Fruit fly (Drosophila melanogaster): ENCODE results near the gene MSAmiP.

Gene MSAmiP

DNA sequence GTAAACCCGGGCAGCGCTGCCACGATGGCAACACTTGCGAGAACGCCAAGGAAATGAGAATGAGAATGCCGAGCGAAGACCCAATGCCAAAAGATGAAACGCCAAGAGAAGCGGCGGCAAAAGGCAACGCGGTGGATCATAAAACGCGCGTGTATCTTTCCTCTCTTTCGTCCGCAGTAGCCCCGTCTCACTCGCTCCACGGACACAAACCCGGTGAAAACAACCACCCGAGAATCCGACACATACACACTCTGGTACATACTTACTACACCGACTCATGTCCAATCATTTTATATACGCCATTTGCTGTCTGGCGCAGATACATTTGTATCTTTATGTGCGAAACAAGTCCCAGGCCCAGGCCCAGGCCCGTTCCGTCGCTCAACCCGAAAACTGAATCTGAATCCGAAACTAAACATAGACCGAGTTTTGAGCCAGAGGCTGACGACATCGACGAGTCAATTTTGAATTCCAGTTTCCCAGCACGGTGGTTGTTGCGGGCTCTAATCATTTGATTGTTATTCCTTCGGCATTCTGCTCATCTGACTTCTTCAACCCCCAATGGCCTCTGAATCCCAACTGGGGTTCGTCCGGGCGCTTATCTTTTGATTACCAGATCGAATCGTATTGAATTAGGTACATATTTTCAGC, 27.6 kb upstream of the MSAmiP start:
- TF ChIP-seq CG9948 (tag; optimal IDR thresholded peaks at IDR 0.05) (no peak), CG14655 (GFP tag; optimal IDR thresholded peaks at IDR 0.05) (no peak), CG8301 (tag; optimal IDR thresholded peaks at IDR 0.05) (no peak), Pif1A (GFP tag; optimal IDR thresholded peaks at IDR 0.05) (no peak), CG17806 (tag; optimal IDR thresholded peaks at IDR 0.05) (no peak), rn (GFP tag; IDR thresholded peaks at IDR 0.05) (no peak), CG10348 (GFP tag; IDR thresholded peaks at IDR 0.05) (no peak), CG15710 (tag; optimal IDR thresholded peaks at IDR 0.05) (no peak), CG8159 (tag; optimal IDR thresholded peaks at IDR 0.05) (no peak), D1 (tag; optimal IDR thresholded peaks at IDR 0.05) (no peak), fd96Ca (GFP tag; IDR thresholded peaks at IDR 0.05) (no peak), Pif1B (GFP tag; optimal IDR thresholded peaks at IDR 0.05) (no peak), CG32121 (GFP tag; IDR thresholded peaks at IDR 0.05) (no peak)

DNA sequence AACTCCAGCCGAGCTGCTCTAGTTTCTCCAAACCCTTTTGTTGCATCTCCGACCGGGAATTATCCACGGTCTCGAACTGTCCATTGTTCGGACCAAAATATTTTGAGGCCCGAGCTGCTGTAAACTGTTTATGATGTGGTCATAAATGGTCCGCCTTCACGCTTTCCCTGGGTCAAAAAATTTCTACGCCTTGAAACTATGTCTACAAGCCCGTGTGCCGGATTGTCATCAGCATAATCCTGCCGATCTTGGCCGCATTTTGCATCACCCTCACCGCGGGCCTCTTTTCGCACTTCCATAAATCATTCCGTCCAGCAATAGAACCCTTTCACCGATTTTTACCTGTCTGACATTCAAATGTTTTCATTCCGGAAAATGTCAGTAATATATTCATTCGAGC, 25.3 kb upstream of the MSAmiP start:
- TF ChIP-seq Ets98B (GFP tag; IDR thresholded peaks at IDR 0.05) (no peak), CG32121 (GFP tag; IDR thresholded peaks at IDR 0.05) (no peak), gl (tag; optimal IDR thresholded peaks at IDR 0.05) (no peak), Pif1B (GFP tag; optimal IDR thresholded peaks at IDR 0.05) (no peak), CG9948 (tag; optimal IDR thresholded peaks at IDR 0.05) (no peak), CG13204 (GFP tag; optimal IDR thresholded peaks at IDR 0.05) (no peak), CG12605 (GFP tag; IDR thresholded peaks at IDR 0.05) (no peak), fd96Ca (GFP tag; IDR thresholded peaks at IDR 0.05) (no peak), CG34367 (tag; optimal IDR thresholded peaks at IDR 0.05) (no peak), Snoo (tag; optimal IDR thresholded peaks at IDR 0.05) (no peak), CG8301 (tag; optimal IDR thresholded peaks at IDR 0.05) (no peak), CG10348 (GFP tag; IDR thresholded peaks at IDR 0.05) (no peak), CG17806 (tag; optimal IDR thresholded peaks at IDR 0.05) (no peak)

DNA sequence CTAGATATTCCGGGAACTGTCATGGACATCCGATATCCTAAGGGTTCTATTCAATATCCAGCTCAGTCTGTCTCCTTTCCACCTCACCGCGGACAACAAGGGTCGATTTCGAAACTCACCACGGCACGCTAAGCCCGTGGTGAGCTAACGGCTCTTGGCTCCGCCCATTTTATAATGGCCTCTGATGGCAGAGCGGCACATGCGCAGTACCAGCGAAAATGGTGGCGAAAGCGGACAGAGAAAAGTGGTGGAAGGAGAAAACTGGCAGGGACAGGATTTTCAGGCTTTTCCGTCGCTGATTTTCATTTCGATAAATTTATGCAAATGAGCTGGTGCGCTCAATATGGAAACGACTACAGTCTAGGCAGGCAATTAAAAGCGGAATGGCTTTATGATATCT, 24.3 kb upstream of the MSAmiP start:
- TF ChIP-seq CG9948 (tag; optimal IDR thresholded peaks at IDR 0.05) (no peak), CG12605 (GFP tag; IDR thresholded peaks at IDR 0.05) (no peak), D1 (tag; optimal IDR thresholded peaks at IDR 0.05) (no peak), fd96Ca (GFP tag; IDR thresholded peaks at IDR 0.05) (no peak), CG14655 (GFP tag; optimal IDR thresholded peaks at IDR 0.05) (no peak), CG17806 (tag; optimal IDR thresholded peaks at IDR 0.05) (no peak), CG8301 (tag; optimal IDR thresholded peaks at IDR 0.05) (no peak), CG13204 (GFP tag; optimal IDR thresholded peaks at IDR 0.05) (no peak), CG4496 (GFP tag; IDR thresholded peaks at IDR 0.05) (no peak), Pif1B (GFP tag; optimal IDR thresholded peaks at IDR 0.05) (no peak), CG32121 (GFP tag; IDR thresholded peaks at IDR 0.05) (no peak), CG10348 (GFP tag; IDR thresholded peaks at IDR 0.05) (no peak), CG15710 (tag; optimal IDR thresholded peaks at IDR 0.05) (no peak), CG8159 (tag; optimal IDR thresholded peaks at IDR 0.05) (no peak), gl (tag; optimal IDR thresholded peaks at IDR 0.05) (no peak), Snoo (tag; optimal IDR thresholded peaks at IDR 0.05) (no peak), CG34367 (tag; optimal IDR thresholded peaks at IDR 0.05) (no peak)

DNA sequence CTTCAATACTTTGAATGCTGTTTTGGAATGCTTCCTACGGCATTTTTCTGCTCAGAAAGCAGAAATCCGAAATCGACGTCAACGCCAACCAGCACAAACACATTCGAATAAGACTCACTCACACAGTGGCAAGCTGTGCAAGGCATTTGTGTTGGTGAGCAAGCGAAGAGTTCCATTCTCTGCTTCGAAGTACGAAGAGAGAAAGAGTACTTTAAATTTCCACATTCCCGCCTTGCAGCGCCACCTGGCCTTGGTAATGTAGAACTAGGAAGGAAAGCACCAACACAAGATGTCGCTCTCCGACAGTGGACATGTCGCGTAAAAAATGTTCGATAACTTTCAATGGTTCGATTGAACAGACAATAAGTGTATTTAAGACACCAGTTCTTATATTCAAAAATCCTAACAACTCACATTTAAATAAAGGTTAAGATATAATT, 22.9 kb upstream of the MSAmiP start:
- no peak for TF ChIP-seq Ets98B (GFP tag; IDR thresholded peaks at IDR 0.05)
- peak; percentile 17 for TF ChIP-seq D1 (tag; optimal IDR thresholded peaks at IDR 0.05)

DNA sequence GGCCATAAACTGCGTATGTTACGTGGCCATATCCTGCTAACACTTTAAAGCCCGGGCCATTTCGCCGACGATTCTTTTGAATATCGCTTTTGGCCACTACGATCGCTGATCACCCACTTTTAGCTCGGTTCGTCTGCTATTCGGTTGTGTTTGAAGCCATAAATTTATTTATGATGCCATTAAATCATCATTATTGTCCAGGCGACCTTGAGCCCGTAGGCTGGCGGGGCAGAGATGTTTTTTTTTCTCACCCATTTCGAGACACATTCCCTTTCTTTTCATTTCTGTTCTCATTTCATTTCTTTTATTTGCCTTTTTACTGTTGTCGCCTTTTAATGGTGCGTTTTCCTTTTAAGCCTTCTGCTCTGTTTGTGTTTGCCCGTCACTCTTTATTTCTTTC, 19.5 kb upstream of the MSAmiP start:
- TF ChIP-seq CG15710 (tag; optimal IDR thresholded peaks at IDR 0.05) (no peak), EcR (GFP tag; optimal IDR thresholded peaks at IDR 0.05) (no peak), Ets98B (GFP tag; IDR thresholded peaks at IDR 0.05) (no peak), CG10348 (GFP tag; IDR thresholded peaks at IDR 0.05) (no peak), CG34367 (tag; optimal IDR thresholded peaks at IDR 0.05) (no peak), D1 (tag; optimal IDR thresholded peaks at IDR 0.05) (no peak), rn (GFP tag; IDR thresholded peaks at IDR 0.05) (no peak), CG32121 (GFP tag; IDR thresholded peaks at IDR 0.05) (no peak), CG14655 (GFP tag; optimal IDR thresholded peaks at IDR 0.05) (no peak), CG8301 (tag; optimal IDR thresholded peaks at IDR 0.05) (no peak), Pif1A (GFP tag; optimal IDR thresholded peaks at IDR 0.05) (no peak), Pif1B (GFP tag; optimal IDR thresholded peaks at IDR 0.05) (no peak), CG8159 (tag; optimal IDR thresholded peaks at IDR 0.05) (no peak), fd96Ca (GFP tag; IDR thresholded peaks at IDR 0.05) (no peak), CG13204 (GFP tag; optimal IDR thresholded peaks at IDR 0.05) (no peak), gl (tag; optimal IDR thresholded peaks at IDR 0.05) (no peak), CG12605 (GFP tag; IDR thresholded peaks at IDR 0.05) (no peak), Snoo (tag; optimal IDR thresholded peaks at IDR 0.05) (no peak), CG9948 (tag; optimal IDR thresholded peaks at IDR 0.05) (no peak)

DNA sequence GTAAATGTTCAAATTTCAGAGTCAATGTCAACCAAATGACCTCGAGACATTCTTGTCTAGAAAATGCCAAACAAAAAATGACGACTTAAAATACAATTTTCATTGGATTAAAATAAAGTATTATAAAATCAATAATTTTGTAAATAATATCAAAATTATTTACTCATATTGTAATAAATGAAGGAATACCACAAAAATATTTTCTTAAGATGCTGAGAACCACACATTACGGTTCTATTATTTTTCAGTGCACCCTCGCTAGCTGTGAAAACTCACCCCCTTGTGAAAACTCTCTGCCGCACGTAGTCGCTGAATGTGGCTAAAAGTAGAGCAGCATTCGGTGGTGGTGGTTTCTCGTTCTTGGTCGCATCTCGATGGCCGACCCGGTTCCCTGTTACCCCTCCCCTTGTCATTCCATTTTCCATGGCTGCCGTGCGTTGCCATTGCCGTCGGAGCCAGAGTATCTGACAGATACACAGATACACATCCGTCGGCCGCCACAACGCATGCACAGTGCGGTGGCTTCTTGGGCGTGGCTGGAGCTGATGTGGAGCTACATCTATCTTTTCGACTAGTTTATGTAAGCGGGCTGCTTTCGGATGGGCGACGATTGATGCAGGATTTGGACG, 17.3 kb upstream of the MSAmiP start:
- TF ChIP-seq CG17806 (tag; optimal IDR thresholded peaks at IDR 0.05) = no peak
- no peak for TF ChIP-seq fd96Ca (GFP tag; IDR thresholded peaks at IDR 0.05)
- TF ChIP-seq CG34367 (tag; optimal IDR thresholded peaks at IDR 0.05) = no peak
- no peak for TF ChIP-seq Ets98B (GFP tag; IDR thresholded peaks at IDR 0.05)
- no peak for TF ChIP-seq Snoo (tag; optimal IDR thresholded peaks at IDR 0.05)
- no peak for TF ChIP-seq CG9948 (tag; optimal IDR thresholded peaks at IDR 0.05)
- TF ChIP-seq CG10348 (GFP tag; IDR thresholded peaks at IDR 0.05) = no peak
- TF ChIP-seq CG15710 (tag; optimal IDR thresholded peaks at IDR 0.05) = no peak
- TF ChIP-seq CG12605 (GFP tag; IDR thresholded peaks at IDR 0.05) = no peak
- TF ChIP-seq CG8301 (tag; optimal IDR thresholded peaks at IDR 0.05) = no peak
- no peak for TF ChIP-seq EcR (GFP tag; optimal IDR thresholded peaks at IDR 0.05)
- no peak for TF ChIP-seq rn (GFP tag; IDR thresholded peaks at IDR 0.05)
- TF ChIP-seq Pif1B (GFP tag; optimal IDR thresholded peaks at IDR 0.05) = no peak
- TF ChIP-seq Pif1A (GFP tag; optimal IDR thresholded peaks at IDR 0.05) = no peak
